Fruit fly (Drosophila melanogaster) whole organism, embryonic: ENCODE data around the gene p23.
A peak's percentile ranks its signal among the peaks of the same experiment; 100 is the strongest.

Source experiments
- Blimp-1 ChIP-seq: fragments of 200-800 bp; sonication (Bioruptor generic); optimal IDR thresholded peaks from 3 replicates; lab custom pipeline; 2018; ENCODE audit warnings: missing biosample characterization, missing genetic modification characterization, mild to moderate bottlenecking, moderate library complexity, missing genetic modification reagents
- CG10565 ChIP-seq: fragments of 200-800 bp; sonication (Bioruptor generic); optimal IDR thresholded peaks from 3 replicates; lab custom pipeline; 2016; ENCODE audit warnings: missing biosample characterization, mild to moderate bottlenecking, missing genetic modification characterization
- CG15073 ChIP-seq: fragments of 200-800 bp; sonication (Bioruptor generic); optimal IDR thresholded peaks from 2 replicates; lab custom pipeline; 2016; ENCODE audit warnings: missing biosample characterization, missing genetic modification characterization
- CG16779 ChIP-seq: fragments of 200-800 bp; sonication (Bioruptor generic); IDR thresholded peaks from 2 replicates; pipeline ENCODE4 v1.3.6; 2022; ENCODE audit warnings: missing biosample characterization, missing genetic modification characterization
- CG31224 ChIP-seq: fragments of 200-800 bp; sonication (Bioruptor generic); IDR thresholded peaks from 2 replicates; pipeline ENCODE4 v1.3.6; 2022; ENCODE audit warnings: missing biosample characterization, missing genetic modification characterization
- Sin3A ChIP-seq: fragments of >200 bp; optimal IDR thresholded peaks from 2 replicates; lab custom pipeline; 2018
- az2 ChIP-seq: fragments of 200-800 bp; sonication (Bioruptor generic); optimal IDR thresholded peaks from 3 replicates; lab custom pipeline; 2016; ENCODE audit warnings: missing biosample characterization, missing genetic modification characterization
- fd102C ChIP-seq: fragments of 200-800 bp; sonication (Bioruptor generic); optimal IDR thresholded peaks from 2 replicates; lab custom pipeline; 2018; ENCODE audit warnings: missing biosample characterization, mild to moderate bottlenecking, missing genetic modification characterization, moderate library complexity
- pros ChIP-seq: fragments of 200-800 bp; sonication (Bioruptor generic); optimal IDR thresholded peaks from 3 replicates; lab custom pipeline; 2019; ENCODE audit warnings: missing biosample characterization, mild to moderate bottlenecking, missing genetic modification characterization, moderate library complexity
- tin ChIP-seq: fragments of 200-800 bp; sonication (Bioruptor generic); optimal IDR thresholded peaks from 3 replicates; lab custom pipeline; 2016; ENCODE audit warnings: missing biosample characterization, missing genetic modification characterization
- usp ChIP-seq: fragments of >200 bp; optimal IDR thresholded peaks from 2 replicates; lab custom pipeline; 2017; ENCODE audit warnings: missing biosample characterization, missing genetic modification characterization

- TF ChIP-seq Blimp-1 (GFP tag; lab: Kevin White, UChicago) (no peak), az2 (no peak), Sin3A (lab: Kevin White, UChicago) (no peak), pros (peak; percentile 15), fd102C (GFP tag; lab: Kevin White, UChicago) (no peak), tin (GFP tag; lab: Kevin White, UChicago) (no peak), CG16779 (GFP tag; lab: Robert Waterston, UW) (no peak), CG10565 (GFP tag; lab: Kevin White, UChicago) (no peak), usp (GFP tag; lab: Kevin White, UChicago) (no peak), CG15073 (GFP tag; lab: Kevin White, UChicago) (no peak), CG31224 (no peak)
These were observed 46.2 kb upstream of the p23 start, which contains the start of gene SpdS for dm6 chr3R:9631564-9631963.
